Fruit fly (Drosophila melanogaster) whole organism, embryonic: Measurements from ENCODE around the gene CG13898.

Experiments used
- Adf1 ChIP-seq: fragments of 200-800 bp; sonication (Bioruptor generic); IDR thresholded peaks from 2 replicates; pipeline ENCODE4 v1.3.6; 2022; ENCODE audit warnings: missing biosample characterization, missing genetic modification characterization
- Antp ChIP-seq: fragments of 200-800 bp; sonication (Bioruptor generic); optimal IDR thresholded peaks from 3 replicates; lab custom pipeline; 2016; ENCODE audit warnings: missing biosample characterization, missing genetic modification characterization
- CG11398 ChIP-seq: fragments of 200-800 bp; sonication (Bioruptor generic); optimal IDR thresholded peaks from 2 replicates; lab custom pipeline; 2016; ENCODE audit warnings: missing biosample characterization, missing genetic modification characterization
- CG13123 ChIP-seq: fragments of 200-800 bp; sonication (Bioruptor generic); optimal IDR thresholded peaks from 2 replicates; lab custom pipeline; 2016; ENCODE audit warnings: missing biosample characterization, missing genetic modification characterization
- CG13287 ChIP-seq: fragments of 200-800 bp; sonication (Bioruptor generic); IDR thresholded peaks from 2 replicates; pipeline ENCODE4 v1.3.6; 2022; ENCODE audit warnings: missing biosample characterization, missing genetic modification characterization; ENCODE audit not compliant: partially characterized antibody
- CG14441 ChIP-seq: fragments of 200-800 bp; sonication (Bioruptor generic); IDR thresholded peaks from 2 replicates; pipeline ENCODE4 v1.3.6; 2022; ENCODE audit warnings: missing biosample characterization, missing genetic modification characterization
- CG15601 ChIP-seq: fragments of 200-800 bp; sonication (Bioruptor generic); optimal IDR thresholded peaks from 3 replicates; lab custom pipeline; 2019; ENCODE audit warnings: missing biosample characterization, mild to moderate bottlenecking, missing genetic modification characterization, moderate library complexity
- CG1602 ChIP-seq: fragments of 200-800 bp; sonication (Bioruptor generic); optimal IDR thresholded peaks from 3 replicates; lab custom pipeline; 2016; ENCODE audit warnings: missing biosample characterization, missing genetic modification characterization
- CG16813 ChIP-seq: fragments of 200-800 bp; sonication (Bioruptor generic); IDR thresholded peaks from 3 replicates; pipeline ENCODE4 v1.3.6; 2022; ENCODE audit warnings: missing biosample characterization, missing genetic modification characterization; ENCODE audit not compliant: partially characterized antibody
- CG17328 ChIP-seq: fragments of 200-800 bp; sonication (Bioruptor generic); IDR thresholded peaks from 2 replicates; pipeline ENCODE4 v1.3.6; 2022; ENCODE audit warnings: missing biosample characterization, missing genetic modification characterization
- CG17359 ChIP-seq: fragments of 200-800 bp; sonication (Bioruptor generic); optimal IDR thresholded peaks from 3 replicates; lab custom pipeline; 2018; ENCODE audit warnings: missing biosample characterization, mild to moderate bottlenecking, missing genetic modification characterization, moderate library complexity
- CG17361 ChIP-seq: fragments of 200-800 bp; sonication (Bioruptor generic); IDR thresholded peaks from 3 replicates; pipeline ENCODE4 v1.3.6; 2022; ENCODE audit warnings: missing biosample characterization, missing genetic modification characterization
- CG17829 ChIP-seq: fragments of 200-800 bp; optimal IDR thresholded peaks from 2 replicates; lab custom pipeline; 2019; ENCODE audit warnings: missing biosample characterization, mild to moderate bottlenecking, missing genetic modification characterization, moderate library complexity
- CG31365 ChIP-seq: fragments of 200-800 bp; sonication (Bioruptor generic); optimal IDR thresholded peaks from 2 replicates; lab custom pipeline; 2018; ENCODE audit warnings: missing biosample characterization, mild to moderate bottlenecking, missing genetic modification characterization
- CG31388 ChIP-seq: fragments of 200-800 bp; sonication (Bioruptor generic); optimal IDR thresholded peaks from 2 replicates; lab custom pipeline; 2016; ENCODE audit warnings: missing biosample characterization, missing genetic modification characterization
- CG6175 ChIP-seq: fragments of 200-800 bp; sonication (Bioruptor generic); IDR thresholded peaks from 3 replicates; pipeline ENCODE4 v1.3.6; 2022; ENCODE audit warnings: missing biosample characterization, missing genetic modification characterization
- CG6689 ChIP-seq: fragments of 200-800 bp; sonication (Bioruptor generic); IDR thresholded peaks from 2 replicates; pipeline ENCODE4 v1.3.6; 2022; ENCODE audit warnings: missing biosample characterization, missing genetic modification characterization
- CG6791 ChIP-seq: fragments of 200-800 bp; sonication (Bioruptor generic); IDR thresholded peaks from 3 replicates; pipeline ENCODE4 v1.3.6; 2022; ENCODE audit warnings: missing biosample characterization, missing genetic modification characterization; ENCODE audit not compliant: partially characterized antibody
- CG7271 ChIP-seq: fragments of 200-800 bp; sonication (Bioruptor generic); optimal IDR thresholded peaks from 2 replicates; lab custom pipeline; 2018; ENCODE audit warnings: missing biosample characterization, mild to moderate bottlenecking, missing genetic modification characterization, moderate library complexity
- CG7786 ChIP-seq: fragments of 200-800 bp; sonication (Bioruptor generic); optimal IDR thresholded peaks from 2 replicates; lab custom pipeline; 2016; ENCODE audit warnings: missing biosample characterization, missing genetic modification characterization
- CG8478 ChIP-seq: fragments of >200 bp; optimal IDR thresholded peaks from 2 replicates; lab custom pipeline; 2018
- CG9727 ChIP-seq: fragments of 200-800 bp; sonication (Bioruptor generic); optimal IDR thresholded peaks from 3 replicates; lab custom pipeline; 2017; ENCODE audit warnings: missing biosample characterization, mild to moderate bottlenecking, missing genetic modification characterization
- CG9817 ChIP-seq: fragments of 200-800 bp; sonication (Bioruptor generic); optimal IDR thresholded peaks from 2 replicates; lab custom pipeline; 2018; ENCODE audit warnings: missing biosample characterization, mild to moderate bottlenecking, missing genetic modification characterization, moderate library complexity
- CG9932 ChIP-seq: fragments of 200-800 bp; sonication (Bioruptor generic); IDR thresholded peaks from 2 replicates; pipeline ENCODE4 v1.3.6; 2022; ENCODE audit warnings: missing biosample characterization, missing genetic modification characterization
- CTCF ChIP-seq: fragments of 200-800 bp; sonication (Bioruptor generic); optimal IDR thresholded peaks from 2 replicates; lab custom pipeline; 2017; ENCODE audit warnings: missing biosample characterization, mild to moderate bottlenecking, missing genetic modification characterization, moderate library complexity
- Camta ChIP-seq: fragments of 200-800 bp; sonication (Bioruptor generic); optimal IDR thresholded peaks from 2 replicates; lab custom pipeline; 2016; ENCODE audit warnings: missing biosample characterization, missing genetic modification characterization
- D19B ChIP-seq: fragments of 200-800 bp; sonication (Bioruptor generic); optimal IDR thresholded peaks from 2 replicates; lab custom pipeline; 2017; ENCODE audit warnings: missing biosample characterization, mild to moderate bottlenecking, missing genetic modification characterization
- HLH4C ChIP-seq: fragments of 200-800 bp; sonication (Bioruptor generic); IDR thresholded peaks from 3 replicates; pipeline ENCODE4 v1.3.6; 2022; ENCODE audit warnings: missing biosample characterization, missing genetic modification characterization; ENCODE audit not compliant: partially characterized antibody
- Rfx ChIP-seq: fragments of 200-800 bp; sonication (Bioruptor generic); IDR thresholded peaks from 2 replicates; pipeline ENCODE4 v1.3.6; 2022; ENCODE audit warnings: missing biosample characterization, missing genetic modification characterization
- Sin3A ChIP-seq: fragments of >200 bp; optimal IDR thresholded peaks from 2 replicates; lab custom pipeline; 2018
- bab2 ChIP-seq: fragments of 200-800 bp; sonication (Bioruptor generic); optimal IDR thresholded peaks from 2 replicates; lab custom pipeline; 2016; ENCODE audit warnings: missing biosample characterization, missing genetic modification characterization
- cas ChIP-seq: fragments of 200-800 bp; sonication (Bioruptor generic); IDR thresholded peaks from 2 replicates; pipeline ENCODE4 v1.3.6; 2022; ENCODE audit warnings: missing biosample characterization, missing genetic modification characterization
- ci ChIP-seq: fragments of 200-800 bp; sonication (Bioruptor generic); IDR thresholded peaks from 3 replicates; pipeline ENCODE4 v1.3.6; 2022; ENCODE audit warnings: missing biosample characterization, missing genetic modification characterization
- cwo ChIP-seq: fragments of 200-800 bp; sonication (Bioruptor generic); optimal IDR thresholded peaks from 3 replicates; lab custom pipeline; 2017; ENCODE audit warnings: missing biosample characterization, missing genetic modification characterization, mild to moderate bottlenecking, moderate library complexity, missing genetic modification reagents
- da ChIP-seq: fragments of 200-800 bp; sonication (Bioruptor generic); optimal IDR thresholded peaks from 2 replicates; lab custom pipeline; 2016; ENCODE audit warnings: missing biosample characterization, missing genetic modification characterization
- ems ChIP-seq: fragments of 200-800 bp; sonication (Bioruptor generic); optimal IDR thresholded peaks from 3 replicates; lab custom pipeline; 2016; ENCODE audit warnings: missing biosample characterization, missing genetic modification characterization
- gt ChIP-seq: fragments of 200-800 bp; sonication (Bioruptor generic); IDR thresholded peaks from 2 replicates; pipeline ENCODE4 v1.3.6; 2022; ENCODE audit warnings: missing biosample characterization, missing genetic modification characterization
- ham ChIP-seq: fragments of 200-800 bp; sonication (Bioruptor generic); IDR thresholded peaks from 2 replicates; pipeline ENCODE4 v1.3.6; 2022; ENCODE audit warnings: missing biosample characterization, missing genetic modification characterization
- hb ChIP-seq: fragments of 200-800 bp; sonication (Bioruptor generic); IDR thresholded peaks from 3 replicates; pipeline ENCODE4 v1.3.6; 2022; ENCODE audit warnings: missing biosample characterization, missing genetic modification characterization; ENCODE audit not compliant: partially characterized antibody
- hbn ChIP-seq: fragments of 200-800 bp; sonication (Bioruptor generic); IDR thresholded peaks from 2 replicates; pipeline ENCODE4 v1.3.6; 2022; ENCODE audit warnings: missing biosample characterization, missing genetic modification characterization; ENCODE audit not compliant: partially characterized antibody
- her ChIP-seq: fragments of 200-800 bp; sonication (Bioruptor generic); optimal IDR thresholded peaks from 2 replicates; lab custom pipeline; 2016; ENCODE audit warnings: missing biosample characterization, missing genetic modification characterization
- lov ChIP-seq, 2 experiments: fragments of 200-800 bp in 1 of 2; fragments of >200 bp in 1 of 2; sonication (Bioruptor generic) in 1 of 2; IDR thresholded peaks in 1 of 2; optimal IDR thresholded peaks in 1 of 2; 2 replicates in 1 of 2; 3 replicates in 1 of 2; pipeline versions ENCODE4 v1.3.6 to Lab custom; 2017 to 2022; ENCODE audit warnings: missing biosample characterization in 1 of 2, missing genetic modification characterization in 1 of 2
- nau ChIP-seq: fragments of 200-800 bp; sonication (Bioruptor generic); optimal IDR thresholded peaks from 3 replicates; lab custom pipeline; 2017; ENCODE audit warnings: missing biosample characterization, mild to moderate bottlenecking, missing genetic modification characterization, missing genetic modification reagents
- pfk ChIP-seq: fragments of 200-800 bp; sonication (Bioruptor generic); optimal IDR thresholded peaks from 2 replicates; lab custom pipeline; 2018; ENCODE audit warnings: missing biosample characterization, mild to moderate bottlenecking, missing genetic modification characterization, moderate library complexity
- psq ChIP-seq: fragments of 200-800 bp; sonication (Bioruptor generic); optimal IDR thresholded peaks from 2 replicates; lab custom pipeline; 2017; ENCODE audit warnings: missing biosample characterization, missing genetic modification characterization
- pzg ChIP-seq: fragments of 200-800 bp; sonication (Bioruptor generic); optimal IDR thresholded peaks from 3 replicates; lab custom pipeline; 2018; ENCODE audit warnings: missing biosample characterization, mild to moderate bottlenecking, missing genetic modification characterization, moderate library complexity
- sc ChIP-seq, 3 experiments: fragments of >200 bp in 2 of 3; fragments of 200-800 bp in 1 of 3; sonication (Bioruptor generic) in 1 of 3; optimal IDR thresholded peaks; 2 replicates in 2 of 3; 3 replicates in 1 of 3; lab custom pipeline; 2017; ENCODE audit warnings: mild to moderate bottlenecking in 1 of 3, missing biosample characterization in 1 of 3, missing genetic modification characterization in 1 of 3, missing genetic modification reagents in 1 of 3
- sr ChIP-seq: fragments of 200-800 bp; sonication (Bioruptor generic); IDR thresholded peaks from 3 replicates; pipeline ENCODE4 v1.3.6; 2022; ENCODE audit warnings: missing biosample characterization, missing genetic modification characterization
- unpg ChIP-seq: fragments of 200-800 bp; sonication (Bioruptor generic); optimal IDR thresholded peaks from 3 replicates; lab custom pipeline; 2018; ENCODE audit warnings: missing biosample characterization, mild to moderate bottlenecking, missing genetic modification characterization, moderate library complexity
- zen ChIP-seq: fragments of 200-800 bp; sonication (Bioruptor generic); optimal IDR thresholded peaks from 3 replicates; lab custom pipeline; 2018; ENCODE audit warnings: missing biosample characterization, mild to moderate bottlenecking, missing genetic modification characterization, moderate library complexity

Gene CG13898

dm6 chr3L:802700-803273 lies 1.1 kb downstream of the CG13898 start (continued):
- TF ChIP-seq lov (optimal IDR thresholded peaks at IDR 0.05; lab: Kevin White, UChicago) (no peak), lov (GFP tag; IDR thresholded peaks at IDR 0.05; lab: Robert Waterston, UW) (peak; percentile 93), CG9817 (peak; percentile 88), CTCF (GFP tag; lab: Kevin White, UChicago) (peak; percentile 3), CG7786 (GFP tag; lab: Kevin White, UChicago) (peak; percentile 81), CG6791 (GFP tag; lab: Robert Waterston, UW) (no peak), CG17361 (peak; percentile 70), CG1602 (GFP tag; lab: Kevin White, UChicago) (peak; percentile 81), Antp (peak; percentile 93), CG16813 (GFP tag; lab: Robert Waterston, UW) (no peak), CG15601 (tag; lab: Kevin White, UChicago) (peak; percentile 81), ci (peak; percentile 97), CG31388 (GFP tag; lab: Kevin White, UChicago) (peak; percentile 55), ham (GFP tag; lab: Robert Waterston, UW) (peak; percentile 74; the same call in 1 of the 2 replicates), CG17328 (GFP tag; lab: Robert Waterston, UW) (peak; percentile 94), nau (GFP tag; lab: Kevin White, UChicago) (peak; percentile 67), psq (peak; percentile 47), hb (no peak), HLH4C (no peak), CG17359 (peak; percentile 88), D19B (GFP tag; lab: Kevin White, UChicago) (peak; percentile 46), Rfx (GFP tag; lab: Robert Waterston, UW) (peak; percentile 91), pzg (GFP tag; lab: Kevin White, UChicago) (no peak), cas (GFP tag; lab: Robert Waterston, UW) (peak; percentile 67; the same call in 1 of the 2 replicates), CG7271 (tag; lab: Kevin White, UChicago) (no peak), CG14441 (peak; percentile 90), CG9727 (peak; percentile 74), CG31365 (tag; lab: Kevin White, UChicago) (peak; percentile 68), sc (optimal IDR thresholded peaks at IDR 0.05; lab: Kevin White, UChicago) (no peak), sc (GFP tag; optimal IDR thresholded peaks at IDR 0.05; lab: Kevin White, UChicago) (peak; percentile 67), Adf1 (peak; percentile 66), CG6689 (peak; percentile 91), hbn (GFP tag; lab: Robert Waterston, UW) (no peak), ems (GFP tag; lab: Kevin White, UChicago) (peak; percentile 80), CG17829 (tag; lab: Kevin White, UChicago) (peak; percentile 77), CG13287 (no peak), CG9932 (peak; percentile 91), sr (GFP tag; lab: Robert Waterston, UW) (peak; percentile 83; the same call in 2 of the 3 replicates), zen (tag; lab: Kevin White, UChicago) (peak; percentile 75), her (peak; percentile 92), cwo (GFP tag; lab: Kevin White, UChicago) (peak; percentile 72), CG6175 (peak; percentile 82), pfk (GFP tag; lab: Kevin White, UChicago) (no peak), bab2 (GFP tag; lab: Kevin White, UChicago) (peak; percentile 87), gt (GFP tag; lab: Robert Waterston, UW) (peak; percentile 72), Sin3A (no peak), Camta (GFP tag; lab: Kevin White, UChicago) (peak; percentile 83), CG8478 (no peak), da (GFP tag; lab: Kevin White, UChicago) (peak; percentile 69), unpg (GFP tag; lab: Kevin White, UChicago) (peak; percentile 91), CG11398 (peak; percentile 86), CG13123 (GFP tag; lab: Kevin White, UChicago) (peak; percentile 77)
